Worm (Caenorhabditis elegans) whole organism, L2 larva: ENCODE results near the gene F54C4.4.

Experiments used
- F13H6.1 ChIP-seq: sonication (generic microtip); optimal IDR thresholded peaks from 2 replicates; lab custom pipeline; 2016; ENCODE audit warnings: missing genetic modification characterization, missing compliant biosample characterization
- gmeb-1 ChIP-seq: fragments of 150-350 bp; optimal IDR thresholded peaks from 2 replicates; lab custom pipeline; 2014; ENCODE audit warnings: missing biosample characterization, missing genetic modification characterization
- nhr-77 ChIP-seq: fragments of 150-350 bp; optimal IDR thresholded peaks from 2 replicates; lab custom pipeline; 2014; ENCODE audit warnings: missing biosample characterization, missing genetic modification characterization

DNA sequence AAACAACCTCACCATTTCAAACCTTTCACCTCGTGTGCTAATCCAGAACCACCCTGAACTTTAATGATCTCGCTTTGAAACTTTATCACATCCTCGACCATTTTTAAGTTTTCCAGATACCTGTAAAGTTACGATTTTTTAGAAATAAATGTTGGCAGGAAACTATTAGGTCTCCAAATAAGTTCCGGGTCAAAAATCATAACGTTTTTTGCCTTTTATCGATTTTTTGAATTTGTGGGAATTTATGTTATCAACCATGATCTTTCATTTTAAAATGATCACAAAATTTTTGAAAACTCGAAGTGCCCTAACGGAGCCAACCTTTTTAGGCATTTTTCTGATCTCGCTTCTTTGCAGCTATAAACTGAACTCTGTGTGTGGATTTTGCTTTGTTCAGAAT lies 26.1 kb downstream of the F54C4.4 start, which contains the start of gene btb-5:
- TF ChIP-seq gmeb-1 (tag; lab: Kevin White, UChicago) (no peak), nhr-77 (tag; lab: Kevin White, UChicago) (no peak), F13H6.1 (tag; lab: Kevin White, UChicago) (no peak)
